Worm (Caenorhabditis elegans): ENCODE data around the gene stg-2.

The stg-2 gene

DNA sequence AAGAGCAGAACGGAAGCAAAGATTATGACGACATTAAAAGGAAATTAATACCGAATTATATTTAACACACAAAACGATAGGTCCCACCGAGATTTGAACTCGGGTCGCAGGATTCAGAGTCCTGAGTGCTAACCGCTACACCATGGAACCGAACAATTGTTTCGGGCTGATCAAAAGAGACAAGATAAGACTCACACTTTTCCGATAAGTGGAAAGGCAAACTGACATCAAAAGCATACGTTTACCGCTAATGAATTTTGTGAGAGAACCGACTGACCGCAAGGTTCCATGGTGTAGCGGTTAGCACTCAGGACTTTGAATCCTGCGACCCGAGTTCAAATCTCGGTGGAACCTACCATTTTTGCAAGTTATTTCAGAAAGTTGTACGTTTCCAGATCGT lies 35.0 kb downstream of the stg-2 start (continued):
- TF ChIP-seq F10B5.3 (tag; optimal IDR thresholded peaks at IDR 0.05) (no peak), ZK546.5 (tag; optimal IDR thresholded peaks at IDR 0.05) (no peak), snpc-1.2 (GFP tag; IDR thresholded peaks at IDR 0.05) (peak; percentile 87), nhr-11 (tag; optimal IDR thresholded peaks at IDR 0.05) (peak; percentile 38), ceh-32 (tag; optimal IDR thresholded peaks at IDR 0.05; ENCODE audit: poor library complexity) (no peak), gei-8 (GFP tag; optimal IDR thresholded peaks at IDR 0.05) (no peak), ceh-44 (GFP tag; IDR thresholded peaks at IDR 0.05) (peak; percentile 63; the same call in 1 of the 2 replicates), T26A8.4 (GFP tag; IDR thresholded peaks at IDR 0.05) (peak; percentile 75; the same call in 1 of the 2 replicates), mxl-3 (GFP tag; optimal IDR thresholded peaks at IDR 0.05) (no peak), duxl-1 (tag; optimal IDR thresholded peaks at IDR 0.05; ENCODE audit: poor library complexity) (no peak), spr-1 (tag; optimal IDR thresholded peaks at IDR 0.05) (peak; percentile 5), mep-1 (tag; optimal IDR thresholded peaks at IDR 0.05) (peak; percentile 40), mdl-1 (tag; optimal IDR thresholded peaks at IDR 0.05) (peak in 1 of 2 experiments; percentile 0), fos-1 (tag; optimal IDR thresholded peaks at IDR 0.05) (no peak), nhr-77 (tag; optimal IDR thresholded peaks at IDR 0.05) (no peak), madf-9 (GFP tag; conservative IDR thresholded peaks at IDR 0.05) (peak; percentile 75), ceh-82 (tag; optimal IDR thresholded peaks at IDR 0.05) (no peak), dmd-9 (GFP tag; IDR thresholded peaks at IDR 0.05) (no peak), nhr-25 (tag; optimal IDR thresholded peaks at IDR 0.05; ENCODE audit: borderline replicate concordance, insufficient read depth) (no peak), unc-39 (tag; optimal IDR thresholded peaks at IDR 0.05) (no peak), lin-13 (GFP tag; optimal IDR thresholded peaks at IDR 0.05) (peak; percentile 10), daf-12 (tag; optimal IDR thresholded peaks at IDR 0.05) (no peak), dpl-1 (GFP tag; optimal IDR thresholded peaks at IDR 0.05) (peak; percentile 36), hlh-30 (tag; optimal IDR thresholded peaks at IDR 0.05; ENCODE audit: insufficient read depth) (peak; percentile 57), sdz-12 (GFP tag; optimal IDR thresholded peaks at IDR 0.05) (peak; percentile 12), spr-3 (GFP tag; optimal IDR thresholded peaks at IDR 0.05) (peak; percentile 69), lin-29 (GFP tag; IDR thresholded peaks at IDR 0.05) (peak; percentile 60; the same call in 1 of the 2 replicates), daf-19 (GFP tag; conservative IDR thresholded peaks at IDR 0.05) (0 out of 2 replicates have a peak, but pooled peaks have one; percentile 55), dmd-6 (GFP tag; IDR thresholded peaks at IDR 0.05) (peak; percentile 64), pqm-1 (tag; optimal IDR thresholded peaks at IDR 0.05) (peak; percentile 18), hmg-1.1 (GFP tag; IDR thresholded peaks at IDR 0.05) (peak; percentile 75), dve-1 (tag; optimal IDR thresholded peaks at IDR 0.05; ENCODE audit: insufficient read depth) (peak; percentile 49), Y5F2A.4 (GFP tag; optimal IDR thresholded peaks at IDR 0.05) (peak; percentile 22)

- TF ChIP-seq aly-2 (tag; optimal IDR thresholded peaks at IDR 0.05): no peak
- TF ChIP-seq lin-13 (GFP tag; optimal IDR thresholded peaks at IDR 0.05): no peak
- TF ChIP-seq lsy-2 (tag; optimal IDR thresholded peaks at IDR 0.05): peak in 1 of 2 experiments; percentile 55
- no peak for TF ChIP-seq php-3 (GFP tag; IDR thresholded peaks at IDR 0.05)
- no peak for TF ChIP-seq zfp-3 (GFP tag; conservative IDR thresholded peaks at IDR 0.05)
- no peak for TF ChIP-seq F10B5.3 (tag; optimal IDR thresholded peaks at IDR 0.05)
- TF ChIP-seq nhr-237 (tag; optimal IDR thresholded peaks at IDR 0.05): no peak
- no peak for TF ChIP-seq pha-4 (GFP tag; IDR thresholded peaks at IDR 0.05)
- peak; percentile 85 for TF ChIP-seq pha-4 (tag; optimal IDR thresholded peaks at IDR 0.05)
- TF ChIP-seq T20F7.1 (GFP tag; optimal IDR thresholded peaks at IDR 0.05): no peak
- no peak for TF ChIP-seq dmd-9 (GFP tag; IDR thresholded peaks at IDR 0.05)
- TF ChIP-seq daf-16 (GFP tag; optimal IDR thresholded peaks at IDR 0.05): no peak
- peak; percentile 83 for TF ChIP-seq daf-16 (tag; optimal IDR thresholded peaks at IDR 0.05)
- TF ChIP-seq egl-43 (GFP tag; IDR thresholded peaks at IDR 0.05): no peak
- TF ChIP-seq ctbp-1 (GFP tag; IDR thresholded peaks at IDR 0.05): no peak
- no peak for TF ChIP-seq duxl-1 (tag; optimal IDR thresholded peaks at IDR 0.05; ENCODE audit: poor library complexity)
- no peak for TF ChIP-seq mdl-1 (tag; optimal IDR thresholded peaks at IDR 0.05)
- peak; percentile 71 for TF ChIP-seq mes-2 (tag; optimal IDR thresholded peaks at IDR 0.05; ENCODE audit: poor library complexity, severe bottlenecking)
- TF ChIP-seq zip-11 (GFP tag; IDR thresholded peaks at IDR 0.05): no peak
- no peak for TF ChIP-seq tag-97 (GFP tag; IDR thresholded peaks at IDR 0.05)
- peak; percentile 48 for TF ChIP-seq hlh-11 (tag; optimal IDR thresholded peaks at IDR 0.05)
- TF ChIP-seq nhr-28 (tag; optimal IDR thresholded peaks at IDR 0.05): peak; percentile 41
- peak; percentile 39; the same call in 1 of the 2 replicates for TF ChIP-seq dmd-6 (GFP tag; IDR thresholded peaks at IDR 0.05)
- TF ChIP-seq dve-1 (tag; optimal IDR thresholded peaks at IDR 0.05; ENCODE audit: insufficient read depth): peak; percentile 63
Observed at ce11 chrX:8605005-8605404, 38.7 kb downstream of the stg-2 start, which contains the start of the genes H35N09.2 and H35N09.1. Gene H35N09.2, minus strand, starts transcription at chrX:8605058. Gene H35N09.1, plus strand, starts transcription at chrX:8605339.

Data from whole organism, L4 larva.